Worm (Caenorhabditis elegans) whole organism, mixed stage, embryonic: ENCODE measurements around the gene F34H10.5.

Experiments used
- drap-1 ChIP-seq: fragments of 200-800 bp; sonication (Bioruptor generic); optimal IDR thresholded peaks from 3 replicates; lab custom pipeline; 2018; ENCODE audit warnings: mild to moderate bottlenecking, missing genetic modification characterization, missing compliant biosample characterization
- elt-1 ChIP-seq: sonication (generic microtip); optimal IDR thresholded peaks from 2 replicates; lab custom pipeline; 2017; ENCODE audit warnings: missing genetic modification characterization, mild to moderate bottlenecking, missing compliant biosample characterization, antibody characterized with exemption, moderate library complexity, borderline replicate concordance; ENCODE audit not compliant: insufficient read depth
- flh-1 ChIP-seq: fragments of 200-800 bp; sonication (Bioruptor generic); optimal IDR thresholded peaks from 2 replicates; lab custom pipeline; 2018; ENCODE audit warnings: mild to moderate bottlenecking, missing genetic modification characterization, moderate library complexity, missing compliant biosample characterization
- lin-13 ChIP-seq: fragments of 150-350 bp; optimal IDR thresholded peaks from 2 replicates; lab custom pipeline; 2014; ENCODE audit warnings: missing biosample characterization, missing genetic modification characterization
- lsy-2 ChIP-seq: fragments of 150-350 bp; optimal IDR thresholded peaks from 2 replicates; lab custom pipeline; 2014; ENCODE audit warnings: missing biosample characterization, missing genetic modification characterization
- nhr-12 ChIP-seq: fragments of 150-350 bp; optimal IDR thresholded peaks from 2 replicates; lab custom pipeline; 2014; ENCODE audit warnings: missing biosample characterization, missing genetic modification characterization
- nhr-237 ChIP-seq: fragments of 150-350 bp; optimal IDR thresholded peaks from 2 replicates; lab custom pipeline; 2014; ENCODE audit warnings: missing biosample characterization, missing genetic modification characterization
- nhr-28 ChIP-seq: fragments of 150-350 bp; optimal IDR thresholded peaks from 2 replicates; lab custom pipeline; 2014; ENCODE audit warnings: missing biosample characterization, missing genetic modification characterization
- pha-4 ChIP-seq: fragments of 150-350 bp; optimal IDR thresholded peaks from 2 replicates; lab custom pipeline; 2018; ENCODE audit warnings: missing biosample characterization, missing genetic modification reagents, missing genetic modification characterization
- snpc-4 ChIP-seq: fragments of 150-350 bp; optimal IDR thresholded peaks from 2 replicates; lab custom pipeline; 2014; ENCODE audit warnings: missing biosample characterization, missing genetic modification characterization
- unc-39 ChIP-seq: fragments of 150-350 bp; optimal IDR thresholded peaks from 2 replicates; lab custom pipeline; 2014; ENCODE audit warnings: missing biosample characterization, missing genetic modification characterization
- ztf-11 ChIP-seq: fragments of 150-350 bp; optimal IDR thresholded peaks from 2 replicates; lab custom pipeline; 2014; ENCODE audit warnings: missing biosample characterization, missing genetic modification characterization

- TF ChIP-seq snpc-4 (tag; lab: Kevin White, UChicago) (no peak), nhr-12 (tag; lab: Kevin White, UChicago) (no peak), flh-1 (GFP tag; lab: Kevin White, UChicago) (no peak), nhr-28 (tag; lab: Kevin White, UChicago) (no peak), ztf-11 (tag; lab: Kevin White, UChicago) (no peak), nhr-237 (tag; lab: Kevin White, UChicago) (no peak), pha-4 (tag; lab: Kevin White, UChicago) (no peak), unc-39 (tag; lab: Kevin White, UChicago) (no peak), elt-1 (no peak), lsy-2 (no peak), drap-1 (no peak), lin-13 (tag; lab: Kevin White, UChicago) (no peak)
These were observed 551 bp upstream of the F34H10.5 start, which contains the start of gene F34H10.3 for ce11 chrX:9634925-9635324.
